Worm (Caenorhabditis elegans) whole organism, young adult: ENCODE measurements around the gene Y47D7A.9.

ENCODE experiments used
- B0035.1 ChIP-seq: sonication (generic microtip); optimal IDR thresholded peaks from 2 replicates; lab custom pipeline; 2016; ENCODE audit warnings: missing genetic modification characterization, mild to moderate bottlenecking, missing compliant biosample characterization, missing genotype, missing genetic modification reagents
- B0261.1 ChIP-seq: sonication (generic microtip); optimal IDR thresholded peaks from 2 replicates; lab custom pipeline; 2016; ENCODE audit warnings: mild to moderate bottlenecking, missing genetic modification characterization, moderate library complexity, missing compliant biosample characterization
- F23B12.7 ChIP-seq: sonication (generic microtip); optimal IDR thresholded peaks from 2 replicates; lab custom pipeline; 2017; ENCODE audit warnings: missing genetic modification characterization, mild to moderate bottlenecking, missing compliant biosample characterization, antibody characterized with exemption, moderate library complexity; ENCODE audit not compliant: insufficient read depth
- F33H1.4 ChIP-seq: fragments of 200-800 bp; sonication (Bioruptor generic); IDR thresholded peaks from 2 replicates; pipeline ENCODE4 v1.3.6; 2022; ENCODE audit warnings: missing genetic modification reagents, missing genetic modification characterization, missing compliant biosample characterization
- F39B2.1 ChIP-seq: fragments of 200-800 bp; sonication (Bioruptor generic); IDR thresholded peaks from 2 replicates; pipeline ENCODE4 v1.3.6; 2022; ENCODE audit warnings: missing genetic modification reagents, missing genetic modification characterization, missing compliant biosample characterization
- F52B5.7 ChIP-seq: sonication (generic microtip); optimal IDR thresholded peaks from 2 replicates; lab custom pipeline; 2016; ENCODE audit warnings: mild to moderate bottlenecking, missing genetic modification characterization, missing compliant biosample characterization
- F57A8.1 ChIP-seq: fragments of 200-800 bp; sonication (Bioruptor generic); optimal IDR thresholded peaks from 2 replicates; lab custom pipeline; 2018; ENCODE audit warnings: mild to moderate bottlenecking, missing genetic modification characterization, moderate library complexity, missing compliant biosample characterization
- Y67H2A.10 ChIP-seq: fragments of 200-800 bp; sonication (Bioruptor generic); conservative IDR thresholded peaks from 2 replicates; pipeline ENCODE4 v1.3.6; 2022; ENCODE audit warnings: missing genetic modification reagents, missing genetic modification characterization, missing compliant biosample characterization
- Y79H2A.3 ChIP-seq: fragments of 200-800 bp; sonication (Bioruptor generic); conservative IDR thresholded peaks from 2 replicates; pipeline ENCODE4 v1.3.6; 2022; ENCODE audit warnings: missing genetic modification reagents, missing genetic modification characterization, missing compliant biosample characterization
- ZK185.1 ChIP-seq: sonication (generic microtip); optimal IDR thresholded peaks from 2 replicates; lab custom pipeline; 2016; ENCODE audit warnings: mild to moderate bottlenecking, missing genetic modification characterization, missing compliant biosample characterization; ENCODE audit not compliant: poor library complexity, severe bottlenecking
- aptf-3 ChIP-seq: fragments of 200-800 bp; sonication (Bioruptor generic); IDR thresholded peaks from 2 replicates; pipeline ENCODE4 v1.3.6; 2022; ENCODE audit warnings: missing genetic modification characterization, missing compliant biosample characterization
- atf-7 ChIP-seq: sonication (generic microtip); optimal IDR thresholded peaks from 2 replicates; lab custom pipeline; 2017; ENCODE audit warnings: mild to moderate bottlenecking, missing genetic modification characterization, missing compliant biosample characterization
- bed-1 ChIP-seq: fragments of 200-800 bp; sonication (Bioruptor generic); IDR thresholded peaks from 2 replicates; pipeline ENCODE4 v1.3.6; 2022; ENCODE audit warnings: missing genetic modification reagents, missing genetic modification characterization, missing compliant biosample characterization
- bed-2 ChIP-seq: fragments of 200-800 bp; sonication (Bioruptor generic); IDR thresholded peaks from 2 replicates; pipeline ENCODE4 v1.3.6; 2022; ENCODE audit warnings: missing genetic modification reagents, missing genetic modification characterization, missing compliant biosample characterization
- cebp-2 ChIP-seq: fragments of 200-800 bp; sonication (Bioruptor generic); IDR thresholded peaks from 2 replicates; pipeline ENCODE4 v1.3.6; 2022; ENCODE audit warnings: missing genetic modification characterization, missing compliant biosample characterization
- ceh-100 ChIP-seq: fragments of 200-800 bp; sonication (Bioruptor generic); IDR thresholded peaks from 2 replicates; pipeline ENCODE4 v1.3.6; 2022; ENCODE audit warnings: missing genetic modification reagents, missing genetic modification characterization, missing compliant biosample characterization
- ceh-40 ChIP-seq: fragments of 200-800 bp; sonication (Bioruptor generic); IDR thresholded peaks from 2 replicates; pipeline ENCODE4 v1.3.6; 2022; ENCODE audit warnings: missing genetic modification characterization, missing compliant biosample characterization
- egl-44 ChIP-seq: fragments of 200-800 bp; sonication (Bioruptor generic); IDR thresholded peaks from 2 replicates; pipeline ENCODE4 v1.3.6; 2022; ENCODE audit warnings: missing genetic modification reagents, missing genetic modification characterization, missing compliant biosample characterization
- ets-4 ChIP-seq: fragments of 200-800 bp; sonication (Bioruptor generic); optimal IDR thresholded peaks from 2 replicates; lab custom pipeline; 2018; ENCODE audit warnings: mild to moderate bottlenecking, missing genetic modification characterization, missing compliant biosample characterization
- fkh-3 ChIP-seq: sonication (generic microtip); optimal IDR thresholded peaks from 2 replicates; lab custom pipeline; 2016; ENCODE audit warnings: mild to moderate bottlenecking, missing genetic modification characterization, missing compliant biosample characterization
- hlh-12 ChIP-seq: sonication (generic microtip); optimal IDR thresholded peaks from 2 replicates; lab custom pipeline; 2016; ENCODE audit warnings: missing genetic modification characterization, missing compliant biosample characterization
- hrde-1 ChIP-seq: sonication (generic microtip); optimal IDR thresholded peaks from 2 replicates; lab custom pipeline; 2016; ENCODE audit warnings: missing genetic modification characterization, mild to moderate bottlenecking, missing compliant biosample characterization, moderate library complexity, missing genotype, missing genetic modification reagents, borderline replicate concordance
- lin-40 ChIP-seq: sonication (generic microtip); optimal IDR thresholded peaks from 2 replicates; lab custom pipeline; 2016; ENCODE audit warnings: missing genetic modification characterization, mild to moderate bottlenecking, missing compliant biosample characterization, missing genotype, missing genetic modification reagents
- mel-28 ChIP-seq: sonication (generic microtip); optimal IDR thresholded peaks from 2 replicates; lab custom pipeline; 2016; ENCODE audit warnings: borderline replicate concordance, mild to moderate bottlenecking, missing genetic modification characterization, missing compliant biosample characterization
- mes-4 ChIP-seq: sonication (generic microtip); optimal IDR thresholded peaks from 2 replicates; lab custom pipeline; 2016; ENCODE audit warnings: missing genotype, missing genetic modification characterization, missing compliant biosample characterization
- mxl-1 ChIP-seq: sonication (generic microtip); optimal IDR thresholded peaks from 2 replicates; lab custom pipeline; 2016; ENCODE audit warnings: missing genetic modification characterization, missing compliant biosample characterization
- rec-8 ChIP-seq, 2 experiments: sonication (generic microtip); optimal IDR thresholded peaks; 2 replicates each; lab custom pipeline; 2016; ENCODE audit warnings: mild to moderate bottlenecking in 2 of 2, missing genetic modification characterization in 2 of 2, missing genetic modification reagents in 2 of 2, missing genotype in 2 of 2, missing biosample characterization in 1 of 2, missing compliant biosample characterization in 1 of 2, moderate library complexity in 1 of 2
- repo-1 ChIP-seq: sonication (generic microtip); optimal IDR thresholded peaks from 2 replicates; lab custom pipeline; 2017; ENCODE audit warnings: mild to moderate bottlenecking, missing genetic modification characterization, missing compliant biosample characterization
- sdz-38 ChIP-seq: sonication (generic microtip); optimal IDR thresholded peaks from 2 replicates; lab custom pipeline; 2016; ENCODE audit warnings: missing genotype, missing genetic modification characterization, missing compliant biosample characterization
- snpc-1.3 ChIP-seq: sonication (generic microtip); optimal IDR thresholded peaks from 2 replicates; lab custom pipeline; 2017; ENCODE audit warnings: missing genetic modification characterization, mild to moderate bottlenecking, missing compliant biosample characterization, antibody characterized with exemption, moderate library complexity, missing genotype, missing genetic modification reagents; ENCODE audit not compliant: insufficient read depth
- sptf-2 ChIP-seq: fragments of 200-800 bp; sonication (Bioruptor generic); optimal IDR thresholded peaks from 2 replicates; lab custom pipeline; 2018; ENCODE audit warnings: mild to moderate bottlenecking, missing genetic modification characterization, missing compliant biosample characterization
- tbx-9 ChIP-seq: sonication (generic microtip); optimal IDR thresholded peaks from 2 replicates; lab custom pipeline; 2016; ENCODE audit warnings: borderline replicate concordance, missing genetic modification characterization, inconsistent platforms, missing compliant biosample characterization
- unc-130 ChIP-seq: sonication (generic microtip); optimal IDR thresholded peaks from 2 replicates; lab custom pipeline; 2016; ENCODE audit warnings: missing genetic modification reagents, missing genetic modification characterization, missing compliant biosample characterization
- ztf-22 ChIP-seq: fragments of 200-800 bp; sonication (Bioruptor generic); optimal IDR thresholded peaks from 2 replicates; lab custom pipeline; 2018; ENCODE audit warnings: mild to moderate bottlenecking, missing genetic modification characterization, moderate library complexity, missing compliant biosample characterization
- ztf-6 ChIP-seq: fragments of 200-800 bp; sonication (Bioruptor generic); IDR thresholded peaks from 2 replicates; pipeline ENCODE4 v1.3.6; 2022; ENCODE audit warnings: missing genetic modification reagents, missing genetic modification characterization, missing compliant biosample characterization

The Y47D7A.9 gene

DNA sequence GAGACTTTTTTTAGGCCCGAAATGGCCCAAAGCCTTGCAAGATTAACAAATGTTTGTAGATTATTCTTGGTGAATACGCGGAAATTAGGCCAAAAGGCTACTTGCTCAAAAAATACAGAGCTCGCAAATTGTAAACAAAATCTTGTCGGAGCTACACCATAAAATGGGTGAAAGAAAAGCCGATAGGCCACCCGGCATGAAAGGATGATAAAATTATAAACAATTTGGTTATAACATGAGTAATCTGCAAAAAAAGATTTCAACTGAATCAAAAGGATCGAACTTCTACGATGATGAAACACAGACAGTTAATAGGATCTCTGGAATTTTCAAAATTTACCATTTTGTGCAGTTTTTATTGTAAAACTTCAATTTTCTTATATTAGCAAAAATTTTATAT, 25.6 kb downstream of the Y47D7A.9 start (continued):
- no peak for TF ChIP-seq tbx-9 (tag; lab: Kevin White, UChicago)

DNA sequence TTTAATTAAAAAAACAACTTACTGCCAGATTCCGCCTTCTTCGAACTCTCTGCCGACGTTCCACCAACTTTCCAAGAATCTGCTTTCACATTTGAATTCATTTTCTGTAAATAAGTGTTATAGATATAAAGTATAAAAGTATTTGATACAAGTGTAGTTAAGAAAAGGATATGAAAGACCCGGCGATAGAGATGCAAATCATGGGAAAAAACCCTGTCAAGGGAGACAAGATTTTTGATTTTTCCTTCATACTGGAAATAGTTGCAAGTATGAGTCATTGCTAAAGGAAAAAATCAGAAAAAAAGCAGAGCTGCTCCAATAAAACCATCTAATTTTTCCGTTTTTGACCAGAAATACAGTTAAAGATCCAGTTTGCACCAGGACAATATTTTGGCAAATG, 27.5 kb downstream of the Y47D7A.9 start, which contains the start of gene F13A2.3:
Gene F13A2.3 (minus strand): TSS at position 101 of the 400 bp plus-strand sequence.
- TF ChIP-seq mes-4 (tag; lab: Kevin White, UChicago) (no peak), snpc-1.3 (tag; lab: Kevin White, UChicago) (no peak), sptf-2 (GFP tag; lab: Kevin White, UChicago) (no peak), aptf-3 (GFP tag; lab: Robert Waterston, UW) (no peak), Y79H2A.3 (GFP tag; lab: Robert Waterston, UW) (no peak), fkh-3 (tag; lab: Kevin White, UChicago) (no peak), hrde-1 (tag; lab: Kevin White, UChicago) (no peak), ztf-22 (no peak), bed-2 (GFP tag; lab: Robert Waterston, UW) (no peak), ZK185.1 (tag; lab: Kevin White, UChicago) (no peak), sdz-38 (tag; lab: Kevin White, UChicago) (no peak), ets-4 (GFP tag; lab: Kevin White, UChicago) (no peak), ceh-40 (GFP tag; lab: Robert Waterston, UW) (no peak), mel-28 (no peak), F52B5.7 (tag; lab: Kevin White, UChicago) (no peak)

ce11 chrV:4387916-4388315, 35.8 kb downstream of the Y47D7A.9 start:
- TF ChIP-seq egl-44 (GFP tag; lab: Robert Waterston, UW): no peak
- no peak for TF ChIP-seq bed-1 (GFP tag; lab: Robert Waterston, UW)
- no peak for TF ChIP-seq cebp-2 (GFP tag; lab: Robert Waterston, UW)
- TF ChIP-seq tbx-9 (tag; lab: Kevin White, UChicago): no peak
- TF ChIP-seq B0261.1 (tag; lab: Kevin White, UChicago): no peak
- no peak for TF ChIP-seq hlh-12 (tag; lab: Kevin White, UChicago)
- no peak for TF ChIP-seq Y67H2A.10 (GFP tag; lab: Robert Waterston, UW)
- no peak for TF ChIP-seq ceh-100 (GFP tag; lab: Robert Waterston, UW)

ce11 chrV:4387402-4387801, 36.4 kb downstream of the Y47D7A.9 start, which contains the start of gene F13A2.9:
TSS of gene F13A2.9 (minus strand) at chrV:4387502.
- TF ChIP-seq F23B12.7 (tag; lab: Kevin White, UChicago) (no peak), atf-7 (tag; lab: Kevin White, UChicago) (no peak), F57A8.1 (GFP tag; lab: Kevin White, UChicago) (no peak), unc-130 (no peak), rec-8 (tag; optimal IDR thresholded peaks at IDR 0.05; lab: Kevin White, UChicago) (no peak), F39B2.1 (GFP tag; lab: Robert Waterston, UW) (no peak), F33H1.4 (GFP tag; lab: Robert Waterston, UW) (no peak), ztf-6 (GFP tag; lab: Robert Waterston, UW) (no peak), lin-40 (tag; lab: Kevin White, UChicago) (no peak), repo-1 (tag; lab: Kevin White, UChicago) (no peak), mxl-1 (tag; lab: Kevin White, UChicago) (no peak), B0035.1 (tag; lab: Kevin White, UChicago) (no peak)
- TF ChIP-seq, all 124 proteins: peak for 0
